Worm (Caenorhabditis elegans) whole organism, L4/young adult: Measurements from ENCODE around the gene C08E8.3.

ENCODE experiments used
- W03F9.2 ChIP-seq: fragments of 150-350 bp; optimal IDR thresholded peaks from 2 replicates; lab custom pipeline; 2014; ENCODE audit warnings: missing biosample characterization, missing genetic modification characterization
- dao-5 ChIP-seq: sonication (generic microtip); optimal IDR thresholded peaks from 2 replicates; lab custom pipeline; 2016; ENCODE audit warnings: missing genotype, missing genetic modification characterization, moderate library complexity, missing compliant biosample characterization
- him-1 ChIP-seq: sonication (generic microtip); optimal IDR thresholded peaks from 2 replicates; lab custom pipeline; 2016; ENCODE audit warnings: missing genotype, missing genetic modification reagents, missing genetic modification characterization, missing compliant biosample characterization

DNA sequence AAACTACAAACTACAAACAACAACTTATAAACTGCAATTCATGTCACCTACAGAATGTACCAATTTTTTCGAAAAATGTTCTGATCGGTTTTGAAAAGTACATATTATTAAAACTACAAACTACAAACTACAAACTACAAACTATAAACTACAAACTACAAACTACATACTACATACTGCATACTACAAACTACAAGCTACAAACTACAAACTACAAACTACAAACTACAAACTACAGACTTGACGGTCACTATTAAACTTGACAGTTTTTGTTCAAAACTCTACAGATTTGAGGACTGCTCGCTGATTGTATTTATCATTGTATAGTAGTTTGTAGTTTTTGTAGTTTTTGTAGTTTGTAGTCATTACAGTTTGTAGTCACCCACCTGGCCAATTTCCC is 4.4 kb downstream of the C08E8.3 start:
- no peak for TF ChIP-seq him-1
- TF ChIP-seq dao-5 (tag; lab: Kevin White, UChicago) = no peak
- TF ChIP-seq W03F9.2 (tag; lab: Kevin White, UChicago) = no peak
